Worm (Caenorhabditis elegans) whole organism, late embryonic: ENCODE results near the gene C39E6.2.

ENCODE experiments used
- C38D4.7 ChIP-seq: fragments of 200-800 bp; sonication (Bioruptor generic); optimal IDR thresholded peaks from 2 replicates; lab custom pipeline; 2018; ENCODE audit warnings: mild to moderate bottlenecking, missing genetic modification characterization, moderate library complexity, missing compliant biosample characterization
- ceh-6 ChIP-seq: fragments of 200-800 bp; sonication (Bioruptor generic); optimal IDR thresholded peaks from 2 replicates; lab custom pipeline; 2018; ENCODE audit warnings: mild to moderate bottlenecking, missing genetic modification characterization, missing compliant biosample characterization
- fkh-10 ChIP-seq: fragments of 150-350 bp; optimal IDR thresholded peaks from 2 replicates; lab custom pipeline; 2014; ENCODE audit warnings: missing biosample characterization, missing genetic modification reagents, missing genetic modification characterization
- gmeb-2 ChIP-seq: sonication (generic microtip); optimal IDR thresholded peaks from 2 replicates; lab custom pipeline; 2016; ENCODE audit warnings: missing genetic modification characterization, inconsistent platforms, missing compliant biosample characterization
- hlh-8 ChIP-seq: sonication (generic microtip); optimal IDR thresholded peaks from 2 replicates; lab custom pipeline; 2016; ENCODE audit warnings: missing genotype, missing genetic modification characterization, missing compliant biosample characterization
- lin-11 ChIP-seq: fragments of 200-800 bp; sonication (Bioruptor generic); optimal IDR thresholded peaks from 2 replicates; lab custom pipeline; 2018; ENCODE audit warnings: mild to moderate bottlenecking, missing genetic modification characterization, missing compliant biosample characterization
- pqm-1 ChIP-seq: sonication (generic microtip); optimal IDR thresholded peaks from 2 replicates; lab custom pipeline; 2016; ENCODE audit warnings: missing genetic modification characterization, missing compliant biosample characterization
- unc-3 ChIP-seq, 2 experiments: fragments of 200-800 bp in 1 of 2; sonication (Bioruptor generic) in 1 of 2; sonication (generic microtip) in 1 of 2; conservative IDR thresholded peaks in 1 of 2; optimal IDR thresholded peaks in 1 of 2; 2 replicates each; pipeline versions ENCODE4 v1.3.6 to Lab custom; 2016 to 2022; ENCODE audit warnings: missing compliant biosample characterization in 2 of 2, missing genetic modification characterization in 2 of 2, missing genetic modification reagents in 1 of 2

DNA sequence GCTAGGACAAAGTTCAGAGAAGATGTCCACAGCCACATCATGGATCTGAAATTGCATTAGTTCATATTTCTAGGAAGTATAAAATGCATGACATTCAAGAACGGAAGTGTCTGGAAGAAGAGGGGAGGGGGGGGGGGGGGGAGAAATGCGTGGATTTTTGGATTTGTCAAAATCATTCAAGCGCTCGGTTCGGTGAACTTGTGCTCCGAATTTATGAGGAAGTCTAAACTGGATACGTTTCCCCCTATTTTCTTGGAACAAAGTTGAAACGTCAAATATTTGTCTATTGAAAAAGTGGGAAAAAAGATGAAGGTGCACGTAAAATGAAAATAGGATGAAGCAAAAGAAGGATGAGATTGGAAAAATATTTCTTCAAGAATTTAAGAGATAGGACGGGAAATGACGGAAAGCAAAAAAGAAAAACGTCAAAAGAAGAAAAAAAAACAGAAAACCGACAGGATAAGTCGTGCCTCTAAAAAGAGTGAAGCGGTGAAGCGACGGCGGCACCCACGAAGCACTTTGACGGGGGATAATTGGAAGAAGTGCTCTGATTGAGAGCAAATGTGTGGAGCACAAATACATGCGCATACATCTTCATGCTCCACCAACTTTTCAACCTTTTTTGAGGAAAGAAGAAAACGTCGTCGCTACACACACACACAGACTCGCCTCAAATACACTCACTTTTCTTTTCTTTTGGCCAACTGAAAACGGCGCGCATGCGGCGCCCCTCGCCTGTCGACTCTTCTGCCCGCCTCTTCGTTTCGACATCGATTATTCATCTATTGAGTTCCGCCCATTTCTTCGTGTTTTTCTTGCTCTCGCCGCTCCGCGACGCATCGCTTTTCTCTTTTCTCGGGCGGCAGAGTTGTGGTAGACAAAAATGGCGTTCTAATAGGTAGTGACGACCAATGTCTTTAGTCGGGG is 34.1 kb downstream of the C39E6.2 start, which contains the start of gene F55D10.4:
- no peak for TF ChIP-seq gmeb-2
- no peak for TF ChIP-seq lin-11 (tag; lab: Kevin White, UChicago)
- TF ChIP-seq C38D4.7 (GFP tag; lab: Kevin White, UChicago), result no peak
- TF ChIP-seq unc-3 (GFP tag; conservative IDR thresholded peaks at IDR 0.05; lab: Robert Waterston, UW), result no peak
- TF ChIP-seq unc-3 (tag; optimal IDR thresholded peaks at IDR 0.05; lab: Kevin White, UChicago), result no peak
- TF ChIP-seq pqm-1 (tag; lab: Kevin White, UChicago), result no peak
- TF ChIP-seq ceh-6, result no peak
- no peak for TF ChIP-seq fkh-10 (GFP tag; lab: Kevin White, UChicago)
- TF ChIP-seq hlh-8 (tag; lab: Kevin White, UChicago), result no peak
